Fruit fly (Drosophila melanogaster): Measurements from ENCODE around the gene cutlet.

DNA sequence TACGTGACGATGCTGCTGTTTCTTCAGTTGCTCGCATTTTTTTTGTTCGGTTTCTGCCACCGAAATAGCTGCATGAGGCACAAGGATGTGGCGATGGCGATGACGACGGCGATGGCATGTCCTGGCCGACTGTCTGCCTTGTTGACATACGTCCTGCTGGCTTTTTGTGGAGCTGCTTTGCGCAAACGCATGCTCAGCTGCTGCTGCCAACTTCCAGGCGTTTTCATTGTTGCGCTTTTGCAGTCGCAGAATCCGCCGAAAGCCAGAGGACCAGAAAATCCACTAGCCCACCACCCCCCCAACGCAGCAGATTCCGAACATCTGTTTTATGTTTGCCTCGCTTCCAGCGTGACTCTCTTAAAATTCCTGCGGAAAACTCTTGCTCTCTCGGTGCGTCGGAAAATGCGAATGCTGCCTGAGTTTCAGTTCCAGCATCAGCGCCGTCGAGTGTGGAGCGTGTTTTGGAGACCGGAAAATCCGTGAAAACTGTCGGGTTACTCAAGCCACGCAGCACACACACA is 45.3 kb upstream of the cutlet start, which contains the start of gene CG43707:
- no peak for TF ChIP-seq CG8478 (optimal IDR thresholded peaks at IDR 0.05)
- TF ChIP-seq psq (optimal IDR thresholded peaks at IDR 0.05) = no peak
- TF ChIP-seq pan (optimal IDR thresholded peaks at IDR 0.05) = no peak
- TF ChIP-seq EcR (GFP tag; optimal IDR thresholded peaks at IDR 0.05) = no peak

Data from whole organism.